Fruit fly (Drosophila melanogaster) whole organism, pupa: ENCODE results near the gene CG7884.

Experiments
- CG10348 ChIP-seq: fragments of 200-800 bp; sonication (Bioruptor generic); IDR thresholded peaks from 2 replicates; pipeline ENCODE4 v1.3.6; 2022; ENCODE audit warnings: missing biosample characterization, missing genetic modification characterization
- CG12605 ChIP-seq: fragments of 200-800 bp; sonication (Bioruptor generic); IDR thresholded peaks from 2 replicates; pipeline ENCODE4 v1.3.6; 2022; ENCODE audit warnings: missing biosample characterization, missing genetic modification characterization
- CG13204 ChIP-seq: fragments of 200-800 bp; sonication (Bioruptor generic); optimal IDR thresholded peaks from 2 replicates; lab custom pipeline; 2018; ENCODE audit warnings: missing biosample characterization, mild to moderate bottlenecking, missing genetic modification characterization, moderate library complexity
- CG14655 ChIP-seq: fragments of 200-800 bp; sonication (Bioruptor generic); optimal IDR thresholded peaks from 3 replicates; lab custom pipeline; 2017; ENCODE audit warnings: mild to moderate bottlenecking, missing biosample characterization, missing genetic modification reagents, missing genetic modification characterization
- CG15710 ChIP-seq: fragments of 200-800 bp; sonication (Bioruptor generic); optimal IDR thresholded peaks from 2 replicates; lab custom pipeline; 2018; ENCODE audit warnings: missing biosample characterization, mild to moderate bottlenecking, missing genetic modification characterization, moderate library complexity
- CG17806 ChIP-seq: fragments of 200-800 bp; sonication (Bioruptor generic); optimal IDR thresholded peaks from 2 replicates; lab custom pipeline; 2018; ENCODE audit warnings: missing biosample characterization, mild to moderate bottlenecking, missing genetic modification characterization, moderate library complexity
- CG32121 ChIP-seq: fragments of 200-800 bp; sonication (Bioruptor generic); IDR thresholded peaks from 2 replicates; pipeline ENCODE4 v1.3.6; 2022; ENCODE audit warnings: missing biosample characterization, missing genetic modification characterization
- CG34367 ChIP-seq: fragments of 200-800 bp; sonication (Bioruptor generic); optimal IDR thresholded peaks from 2 replicates; lab custom pipeline; 2018; ENCODE audit warnings: missing biosample characterization, mild to moderate bottlenecking, missing genetic modification characterization
- CG4496 ChIP-seq: fragments of 200-800 bp; sonication (Bioruptor generic); IDR thresholded peaks from 3 replicates; pipeline ENCODE4 v1.3.6; 2022; ENCODE audit warnings: missing biosample characterization, missing genetic modification characterization
- CG8159 ChIP-seq: fragments of 200-800 bp; sonication (Bioruptor generic); optimal IDR thresholded peaks from 3 replicates; lab custom pipeline; 2018; ENCODE audit warnings: missing biosample characterization, mild to moderate bottlenecking, missing genetic modification characterization, moderate library complexity
- CG8301 ChIP-seq: fragments of 200-800 bp; sonication (Bioruptor generic); optimal IDR thresholded peaks from 2 replicates; lab custom pipeline; 2018; ENCODE audit warnings: missing biosample characterization, mild to moderate bottlenecking, missing genetic modification characterization
- CG9948 ChIP-seq: fragments of 200-800 bp; sonication (Bioruptor generic); optimal IDR thresholded peaks from 2 replicates; lab custom pipeline; 2018; ENCODE audit warnings: missing biosample characterization, mild to moderate bottlenecking, missing genetic modification characterization, moderate library complexity
- D1 ChIP-seq: fragments of 200-800 bp; sonication (Bioruptor generic); optimal IDR thresholded peaks from 2 replicates; lab custom pipeline; 2018; ENCODE audit warnings: missing biosample characterization, mild to moderate bottlenecking, missing genetic modification characterization, moderate library complexity
- EcR ChIP-seq: fragments of 200-800 bp; sonication (Bioruptor generic); optimal IDR thresholded peaks from 3 replicates; lab custom pipeline; 2019; ENCODE audit warnings: missing biosample characterization, missing genetic modification characterization, mild to moderate bottlenecking, moderate library complexity, missing genetic modification reagents
- Ets98B ChIP-seq: fragments of 200-800 bp; sonication (Bioruptor generic); IDR thresholded peaks from 2 replicates; pipeline ENCODE4 v1.3.6; 2022; ENCODE audit warnings: missing biosample characterization, missing genetic modification characterization
- Pif1A ChIP-seq: fragments of 200-800 bp; sonication (Bioruptor generic); optimal IDR thresholded peaks from 3 replicates; lab custom pipeline; 2016; ENCODE audit warnings: missing biosample characterization, missing genetic modification characterization
- Pif1B ChIP-seq: fragments of 200-800 bp; sonication (Bioruptor generic); optimal IDR thresholded peaks from 3 replicates; lab custom pipeline; 2016; ENCODE audit warnings: missing biosample characterization, missing genetic modification characterization
- Snoo ChIP-seq: fragments of 200-800 bp; sonication (Bioruptor generic); optimal IDR thresholded peaks from 3 replicates; lab custom pipeline; 2017; ENCODE audit warnings: missing biosample characterization, mild to moderate bottlenecking, missing genetic modification characterization, inconsistent platforms
- fd96Ca ChIP-seq: fragments of 200-800 bp; sonication (Bioruptor generic); IDR thresholded peaks from 3 replicates; pipeline ENCODE4 v1.3.6; 2022; ENCODE audit warnings: missing biosample characterization, missing genetic modification characterization
- gl ChIP-seq: fragments of 200-800 bp; sonication (Bioruptor generic); optimal IDR thresholded peaks from 2 replicates; lab custom pipeline; 2018; ENCODE audit warnings: missing biosample characterization, mild to moderate bottlenecking, missing genetic modification characterization
- rn ChIP-seq: fragments of 200-800 bp; sonication (Bioruptor generic); IDR thresholded peaks from 2 replicates; pipeline ENCODE4 v1.3.6; 2022; ENCODE audit warnings: missing biosample characterization, missing genetic modification characterization

Gene CG7884

dm6 chrX:19238613-19239012 lies 18.2 kb downstream of the CG7884 start:
- TF ChIP-seq Pif1B (GFP tag; lab: Kevin White, UChicago): no peak
- no peak for TF ChIP-seq Pif1A (GFP tag; lab: Kevin White, UChicago)
- no peak for TF ChIP-seq D1 (tag; lab: Kevin White, UChicago)
- TF ChIP-seq EcR (GFP tag; lab: Kevin White, UChicago): no peak
- no peak for TF ChIP-seq CG9948 (tag; lab: Kevin White, UChicago)
- TF ChIP-seq CG4496: no peak
- TF ChIP-seq CG12605 (GFP tag; lab: Robert Waterston, UW): no peak

dm6 chrX:19239365-19239764 lies 18.9 kb downstream of the CG7884 start:
- TF ChIP-seq gl (tag; lab: Kevin White, UChicago): no peak
- TF ChIP-seq CG32121 (GFP tag; lab: Robert Waterston, UW): no peak
- TF ChIP-seq CG34367 (tag; lab: Kevin White, UChicago): no peak
- TF ChIP-seq CG13204 (GFP tag; lab: Kevin White, UChicago): no peak
- no peak for TF ChIP-seq CG9948 (tag; lab: Kevin White, UChicago)
- TF ChIP-seq CG8301 (tag; lab: Kevin White, UChicago): no peak

- TF ChIP-seq EcR (GFP tag; lab: Kevin White, UChicago): no peak
- TF ChIP-seq CG32121 (GFP tag; lab: Robert Waterston, UW): no peak
- TF ChIP-seq CG12605 (GFP tag; lab: Robert Waterston, UW): no peak
- no peak for TF ChIP-seq CG8159 (tag; lab: Kevin White, UChicago)
- TF ChIP-seq Snoo (tag; lab: Kevin White, UChicago): no peak
- no peak for TF ChIP-seq CG13204 (GFP tag; lab: Kevin White, UChicago)
- TF ChIP-seq CG17806: no peak
- TF ChIP-seq Pif1B (GFP tag; lab: Kevin White, UChicago): no peak
- TF ChIP-seq CG14655: no peak
- no peak for TF ChIP-seq CG15710
- TF ChIP-seq Ets98B (GFP tag; lab: Robert Waterston, UW): no peak
- no peak for TF ChIP-seq CG10348 (GFP tag; lab: Robert Waterston, UW)
- no peak for TF ChIP-seq CG34367 (tag; lab: Kevin White, UChicago)
- TF ChIP-seq CG9948 (tag; lab: Kevin White, UChicago): no peak
- no peak for TF ChIP-seq CG4496
These were observed 19.9 kb downstream of the CG7884 start for dm6 chrX:19240230-19240839.

- no peak for TF ChIP-seq rn (GFP tag; lab: Robert Waterston, UW)
- no peak for TF ChIP-seq EcR (GFP tag; lab: Kevin White, UChicago)
- TF ChIP-seq CG8301 (tag; lab: Kevin White, UChicago): no peak
- TF ChIP-seq CG12605 (GFP tag; lab: Robert Waterston, UW): no peak
- TF ChIP-seq CG10348 (GFP tag; lab: Robert Waterston, UW): no peak
- TF ChIP-seq CG15710: no peak
- no peak for TF ChIP-seq Pif1B (GFP tag; lab: Kevin White, UChicago)
- TF ChIP-seq CG14655: no peak
These were observed 21.5 kb downstream of the CG7884 start, which contains the start of gene CG14196 for dm6 chrX:19241790-19242373. Gene CG14196, minus strand, starts transcription at chrX:19241840.

- peak; percentile 48 for TF ChIP-seq CG8159 (tag; lab: Kevin White, UChicago)
- peak; percentile 31 for TF ChIP-seq Pif1A (GFP tag; lab: Kevin White, UChicago)
- TF ChIP-seq CG13204 (GFP tag; lab: Kevin White, UChicago): no peak
- TF ChIP-seq CG32121 (GFP tag; lab: Robert Waterston, UW): no peak
- no peak for TF ChIP-seq EcR (GFP tag; lab: Kevin White, UChicago)
- TF ChIP-seq D1 (tag; lab: Kevin White, UChicago): peak; percentile 8
- no peak for TF ChIP-seq fd96Ca (GFP tag; lab: Robert Waterston, UW)
- no peak for TF ChIP-seq Ets98B (GFP tag; lab: Robert Waterston, UW)
- no peak for TF ChIP-seq CG9948 (tag; lab: Kevin White, UChicago)
- peak; percentile 31 for TF ChIP-seq CG8301 (tag; lab: Kevin White, UChicago)
- TF ChIP-seq Snoo (tag; lab: Kevin White, UChicago): no peak
- TF ChIP-seq CG12605 (GFP tag; lab: Robert Waterston, UW): peak; percentile 17; the same call in 1 of the 2 replicates
- TF ChIP-seq CG34367 (tag; lab: Kevin White, UChicago): no peak
- TF ChIP-seq gl (tag; lab: Kevin White, UChicago): no peak
These were observed 23.0 kb downstream of the CG7884 start, which contains the start of gene CG7889 for dm6 chrX:19243379-19243834. Gene CG7889, plus strand, starts transcription at chrX:19243631.
